Fruit fly (Drosophila melanogaster) S2 (cell line): Measurements from ENCODE around the gene Sf3b3.
A peak's percentile ranks its signal among the peaks of the same experiment; 100 is the strongest.
"Not testable (repeated sequence)": the region's sequence is repeated elsewhere in the genome, so short reads cannot be mapped to it uniquely, and the experiment has no call there.

ENCODE experiments used
- CG8478 ChIP-seq: fragments of >200 bp; optimal IDR thresholded peaks from 2 replicates; lab custom pipeline; 2018
- CTCF ChIP-seq, 2 experiments: fragments of >200 bp; optimal IDR thresholded peaks; 2 replicates each; lab custom pipeline; 2018

Gene Sf3b3

dm6 chr3L:832897-833857 lies at the start of gene Sf3b3:
Gene Sf3b3, minus strand, starts transcription at chr3L:833385.
- TF ChIP-seq CG8478 (lab: Kevin White, UChicago) = no peak

dm6 chr3L:882892-883255 lies 49.7 kb upstream of the Sf3b3 start:
- TF ChIP-seq CTCF (optimal IDR thresholded peaks at IDR 0.05; lab: Kevin White, UChicago) (peak; percentile 84 to 88), CG8478 (lab: Kevin White, UChicago) (no peak)

dm6 chr3L:882236-882891 lies 49.2 kb upstream of the Sf3b3 start:
- TF ChIP-seq CTCF (optimal IDR thresholded peaks at IDR 0.05; lab: Kevin White, UChicago) (no peak), CG8478 (lab: Kevin White, UChicago) (no peak)

DNA sequence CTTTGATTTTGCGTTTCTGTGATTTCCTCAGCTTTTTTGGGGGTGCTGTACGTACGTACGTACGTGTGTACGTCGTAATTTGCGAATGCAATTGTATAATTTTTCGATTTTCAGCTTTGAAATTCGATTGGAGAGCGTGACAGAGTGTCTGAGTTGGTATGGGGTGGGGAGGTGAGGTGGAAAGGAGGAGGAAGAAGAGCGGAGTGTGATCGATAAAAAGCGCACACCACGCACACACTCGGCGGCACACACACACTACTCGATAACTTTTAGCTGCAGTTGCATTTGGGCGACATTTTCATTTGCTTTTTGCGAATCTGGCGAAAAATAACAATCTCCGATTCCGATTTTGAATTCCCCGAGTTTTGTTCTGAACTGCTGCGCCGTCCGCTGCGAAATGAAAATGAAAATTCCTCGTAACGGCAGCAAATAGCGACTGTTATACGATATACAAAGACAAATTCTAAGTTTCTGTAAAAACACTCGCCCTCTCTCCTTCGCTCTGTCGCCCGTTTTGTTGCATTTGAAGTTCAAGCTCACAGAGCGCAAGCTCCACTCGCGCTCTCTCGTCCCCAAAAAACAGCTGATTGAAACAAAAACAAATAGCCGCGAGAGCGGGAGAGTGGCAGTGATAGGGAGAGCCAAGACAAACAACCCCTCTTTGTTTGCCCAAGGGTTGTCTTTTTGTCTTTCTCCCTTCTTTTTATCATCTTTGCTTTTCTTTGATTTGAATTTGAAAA lies 48.5 kb upstream of the Sf3b3 start, which contains the start of gene CG13907:
TSS of gene CG13907 (minus strand) at position 518 of the 740 bp plus-strand sequence.
- TF ChIP-seq CTCF (optimal IDR thresholded peaks at IDR 0.05; lab: Kevin White, UChicago) = no peak
- TF ChIP-seq CG8478 (lab: Kevin White, UChicago) = no peak

DNA sequence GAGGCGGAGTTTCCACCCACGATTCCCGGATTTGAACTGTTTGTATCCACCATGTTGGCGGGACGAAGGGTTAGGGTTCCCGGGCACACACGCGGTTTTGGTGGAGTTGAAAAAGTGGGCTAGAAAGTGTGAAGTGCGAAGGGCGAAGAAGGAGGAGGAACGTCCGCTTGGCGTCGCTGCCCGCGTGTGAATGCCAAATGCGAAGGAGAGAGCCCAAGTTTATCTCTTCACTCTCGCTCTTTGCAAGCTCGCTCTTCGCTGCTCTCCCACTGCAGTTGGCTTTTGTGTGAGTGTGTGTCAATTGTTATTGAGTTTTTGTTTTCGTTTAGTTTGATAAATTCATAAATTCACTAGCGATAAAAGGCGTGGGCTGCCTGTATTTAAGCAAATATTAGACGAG lies 47.7 kb upstream of the Sf3b3 start:
- TF ChIP-seq CG8478 (lab: Kevin White, UChicago) (no peak), CTCF (optimal IDR thresholded peaks at IDR 0.05; lab: Kevin White, UChicago) (no peak)

- no peak for TF ChIP-seq CG8478 (lab: Kevin White, UChicago)
- TF ChIP-seq CTCF (optimal IDR thresholded peaks at IDR 0.05; lab: Kevin White, UChicago) = no peak
These were observed 43.5 kb upstream of the Sf3b3 start for dm6 chr3L:876656-877055.

dm6 chr3L:876087-876486 lies 42.9 kb upstream of the Sf3b3 start:
- TF ChIP-seq CTCF (optimal IDR thresholded peaks at IDR 0.05; lab: Kevin White, UChicago) (no peak), CG8478 (lab: Kevin White, UChicago) (no peak)

- TF ChIP-seq CG8478 (lab: Kevin White, UChicago) (no peak), CTCF (optimal IDR thresholded peaks at IDR 0.05; lab: Kevin White, UChicago) (no peak)
These were observed 42.3 kb upstream of the Sf3b3 start for dm6 chr3L:875416-876011.

DNA sequence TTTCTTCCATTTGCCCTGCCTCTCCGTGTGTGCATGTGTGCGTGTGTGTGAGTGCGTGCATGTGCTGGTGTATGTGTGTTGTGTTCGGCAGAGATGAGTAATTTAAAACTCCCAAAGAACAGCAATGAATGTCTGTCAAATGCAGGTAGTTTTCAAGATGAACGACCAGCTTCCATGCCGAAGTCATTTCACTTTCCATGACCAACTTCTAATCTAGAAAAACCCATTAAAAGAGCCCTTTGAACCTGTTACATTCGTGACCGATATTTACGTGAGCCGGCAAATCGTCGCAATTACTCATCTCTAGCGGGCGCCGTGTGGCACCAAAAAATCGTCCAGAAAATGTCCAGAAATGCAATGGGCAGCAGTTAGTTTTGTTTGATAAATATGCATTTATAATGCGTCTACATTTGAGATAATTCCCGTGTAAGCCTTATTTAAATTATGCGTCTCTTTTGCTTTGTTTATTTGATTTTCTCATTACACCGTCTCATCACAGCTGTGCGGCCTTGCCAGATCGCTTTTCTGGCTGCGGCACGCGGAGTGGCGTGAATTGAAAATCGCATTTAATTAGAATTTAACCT lies 39.3 kb upstream of the Sf3b3 start:
- TF ChIP-seq CG8478 (lab: Kevin White, UChicago) (no peak), CTCF (optimal IDR thresholded peaks at IDR 0.05; lab: Kevin White, UChicago) (no peak)

- TF ChIP-seq CTCF (optimal IDR thresholded peaks at IDR 0.05; lab: Kevin White, UChicago) = peak in 1 of 2 experiments; percentile 38
- no peak for TF ChIP-seq CG8478 (lab: Kevin White, UChicago)
These were observed 38.5 kb upstream of the Sf3b3 start, which contains the start of gene Usp10 for dm6 chr3L:871713-872112. Gene Usp10, plus strand, starts transcription at chr3L:871899.

dm6 chr3L:868800-869199 lies 35.6 kb upstream of the Sf3b3 start:
- TF ChIP-seq CTCF (optimal IDR thresholded peaks at IDR 0.05; lab: Kevin White, UChicago) (peak in 1 of 2 experiments; percentile 25), CG8478 (lab: Kevin White, UChicago) (no peak)

- not testable (repeated sequence) for TF ChIP-seq CG8478 (lab: Kevin White, UChicago); CTCF (optimal IDR thresholded peaks at IDR 0.05; lab: Kevin White, UChicago)
These were observed 31.9 kb upstream of the Sf3b3 start, which contains the start of gene CG12502 for dm6 chr3L:865096-865495. Gene CG12502, plus strand, starts transcription at chr3L:865396.

DNA sequence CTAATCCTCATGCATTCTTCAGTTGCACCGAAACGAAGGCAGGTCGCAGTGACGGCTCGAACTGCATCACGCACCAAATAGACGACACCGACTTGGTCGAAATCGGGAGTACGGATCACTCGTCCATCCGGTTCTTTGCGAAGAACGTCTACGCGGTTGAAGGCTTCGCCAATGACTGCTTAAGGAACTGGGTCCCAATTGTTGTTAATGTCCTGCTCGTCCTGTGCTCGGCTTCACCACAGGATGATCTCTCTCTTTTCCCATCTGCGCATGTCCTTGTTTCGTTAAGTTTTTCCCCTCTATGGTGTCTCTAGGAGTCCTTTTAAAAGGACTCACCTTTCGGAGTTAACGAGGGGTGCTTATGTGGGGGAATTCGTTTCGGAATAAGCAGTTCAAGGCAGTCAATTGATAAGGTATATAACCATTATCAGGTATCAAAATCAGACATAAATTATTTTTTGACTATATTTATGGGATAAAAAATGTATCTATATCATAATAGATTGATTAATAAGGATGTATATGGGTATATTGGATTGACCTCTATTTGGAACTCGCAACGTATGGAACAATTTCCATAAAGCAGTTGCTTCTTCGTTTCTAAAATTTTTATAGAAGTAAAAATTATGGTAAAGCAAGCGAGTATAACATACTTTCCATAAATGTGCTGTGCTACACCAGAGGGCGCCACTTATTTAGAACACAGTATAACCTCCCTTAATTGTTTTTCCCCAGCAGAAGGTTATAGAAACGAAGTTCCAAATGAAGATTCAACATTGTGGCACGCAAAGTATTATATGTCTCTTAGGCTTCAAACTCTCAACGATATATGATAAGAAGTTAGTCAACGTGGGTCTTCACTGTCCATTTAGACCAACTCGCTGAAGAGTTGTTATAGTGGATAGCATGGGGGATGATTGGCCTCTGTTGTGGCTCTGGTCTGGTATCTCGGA lies 24.2 kb upstream of the Sf3b3 start, which contains the start of gene dpr20:
TSS of gene dpr20 (minus strand) at position 186 of the 953 bp plus-strand sequence.
- TF ChIP-seq CTCF (optimal IDR thresholded peaks at IDR 0.05; lab: Kevin White, UChicago) (peak; percentile 85 to 87), CG8478 (lab: Kevin White, UChicago) (no peak)
